Fruit fly (Drosophila melanogaster): ENCODE measurements around the gene CG43439.

DNA sequence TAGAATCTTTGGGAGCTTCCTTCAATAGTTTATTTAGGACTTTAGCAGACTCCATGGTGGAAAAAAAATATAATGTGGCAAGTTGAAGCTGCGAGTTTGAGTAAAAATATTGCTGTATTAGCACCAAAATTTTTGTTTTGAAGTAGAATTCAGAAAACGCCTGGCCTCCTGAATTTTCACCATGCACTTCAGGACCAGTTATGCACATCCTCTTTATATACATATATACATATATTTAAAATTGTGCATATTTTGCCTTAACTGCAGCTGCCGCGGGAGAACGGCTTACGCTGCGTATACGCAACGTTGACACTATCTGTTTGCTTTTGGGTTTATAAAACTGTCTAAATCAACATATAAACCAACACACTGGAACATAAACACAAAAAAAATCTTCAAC lies 42.3 kb upstream of the CG43439 start, which contains the start of gene CG17744:
- TF ChIP-seq CG14655 (GFP tag; optimal IDR thresholded peaks at IDR 0.05): no peak
- TF ChIP-seq CG8301 (tag; optimal IDR thresholded peaks at IDR 0.05): no peak
- TF ChIP-seq D1 (tag; optimal IDR thresholded peaks at IDR 0.05): no peak
- TF ChIP-seq CG34367 (tag; optimal IDR thresholded peaks at IDR 0.05): no peak
- TF ChIP-seq Pif1B (GFP tag; optimal IDR thresholded peaks at IDR 0.05): no peak
- TF ChIP-seq Snoo (tag; optimal IDR thresholded peaks at IDR 0.05): no peak
- TF ChIP-seq EcR (GFP tag; optimal IDR thresholded peaks at IDR 0.05): no peak
- no peak for TF ChIP-seq CG8159 (tag; optimal IDR thresholded peaks at IDR 0.05)
